Fruit fly (Drosophila melanogaster): ENCODE measurements around the gene m.

m gene

DNA sequence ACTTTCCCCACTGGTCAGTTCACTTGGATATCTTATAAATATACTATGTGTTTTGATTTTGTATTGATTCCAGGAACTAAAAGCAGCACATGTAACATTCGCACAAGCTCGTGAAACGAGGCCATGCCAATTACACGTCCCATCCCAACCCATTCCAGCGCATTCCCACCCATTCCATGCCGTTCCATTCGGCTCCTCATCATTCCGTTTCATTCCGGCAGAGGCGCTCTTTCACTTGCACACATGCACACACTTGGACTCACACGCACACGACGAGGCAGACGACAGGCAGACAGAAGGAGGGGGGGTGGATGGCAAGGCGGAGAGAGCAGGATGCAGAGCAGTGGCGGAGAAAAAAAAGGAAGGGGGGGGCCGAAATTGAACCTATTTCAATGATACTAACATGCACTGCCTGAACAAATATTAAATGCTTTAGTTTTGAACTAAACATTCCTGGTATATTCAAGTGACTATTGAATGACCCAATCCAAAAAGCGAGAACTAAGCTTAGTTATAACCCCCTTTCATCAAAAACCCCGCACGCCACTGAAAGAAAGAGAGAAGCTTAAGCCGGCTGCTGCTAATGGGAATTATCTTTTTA lies 22.0 kb downstream of the m start:
- TF ChIP-seq woc (GFP tag; optimal IDR thresholded peaks at IDR 0.05), result peak; percentile 84
- peak; percentile 96 for TF ChIP-seq HLH106 (tag; optimal IDR thresholded peaks at IDR 0.05)
- no peak for TF ChIP-seq Dif (GFP tag; optimal IDR thresholded peaks at IDR 0.05; ENCODE audit: partially characterized antibody)
- TF ChIP-seq ey (GFP tag; optimal IDR thresholded peaks at IDR 0.05), result peak; percentile 93
- TF ChIP-seq usp (GFP tag; optimal IDR thresholded peaks at IDR 0.05), result no peak
- no peak for TF ChIP-seq lola (GFP tag; optimal IDR thresholded peaks at IDR 0.05)
- peak; percentile 95 for TF ChIP-seq fru (GFP tag; optimal IDR thresholded peaks at IDR 0.05)
- peak; percentile 81 for TF ChIP-seq Hnf4 (GFP tag; optimal IDR thresholded peaks at IDR 0.05)
- TF ChIP-seq sage (GFP tag; optimal IDR thresholded peaks at IDR 0.05), result peak; percentile 65
- peak; percentile 43 for TF ChIP-seq brk (GFP tag; optimal IDR thresholded peaks at IDR 0.05)
- peak; percentile 93 for TF ChIP-seq OdsH (GFP tag; optimal IDR thresholded peaks at IDR 0.05)
- no peak for TF ChIP-seq pan (optimal IDR thresholded peaks at IDR 0.05)
- peak; percentile 60 for TF ChIP-seq Jra (GFP tag; optimal IDR thresholded peaks at IDR 0.05)
- no peak for TF ChIP-seq Abd-B (GFP tag; optimal IDR thresholded peaks at IDR 0.05)
- no peak for TF ChIP-seq sv (GFP tag; optimal IDR thresholded peaks at IDR 0.05)
- no peak for TF ChIP-seq Mio (GFP tag; optimal IDR thresholded peaks at IDR 0.05)
- no peak for TF ChIP-seq N (GFP tag; optimal IDR thresholded peaks at IDR 0.05)
- TF ChIP-seq GATAd (GFP tag; optimal IDR thresholded peaks at IDR 0.05), result peak; percentile 7
- no peak for TF ChIP-seq dl (GFP tag; optimal IDR thresholded peaks at IDR 0.05; ENCODE audit: insufficient read depth in 1 of 2, partially characterized antibody in 2 of 2)
- TF ChIP-seq rgr (GFP tag; optimal IDR thresholded peaks at IDR 0.05), result peak; percentile 93
- no peak for TF ChIP-seq Dfd (GFP tag; optimal IDR thresholded peaks at IDR 0.05)
- no peak for TF ChIP-seq CrebA (GFP tag; optimal IDR thresholded peaks at IDR 0.05; ENCODE audit: borderline replicate concordance)
- TF ChIP-seq h (GFP tag; optimal IDR thresholded peaks at IDR 0.05), result peak; percentile 94
- TF ChIP-seq jim (GFP tag; optimal IDR thresholded peaks at IDR 0.05), result no peak
- TF ChIP-seq Rel (GFP tag; optimal IDR thresholded peaks at IDR 0.05), result peak; percentile 35
- TF ChIP-seq Rel (tag; optimal IDR thresholded peaks at IDR 0.05), result peak; percentile 80
- TF ChIP-seq foxo (GFP tag; optimal IDR thresholded peaks at IDR 0.05), result peak in 1 of 2 experiments; percentile 96
- TF ChIP-seq CG9705 (GFP tag; optimal IDR thresholded peaks at IDR 0.05), result peak; percentile 93
- TF ChIP-seq br (GFP tag; optimal IDR thresholded peaks at IDR 0.05), result peak; percentile 91
- TF ChIP-seq Vsx2 (GFP tag; optimal IDR thresholded peaks at IDR 0.05; ENCODE audit: partially characterized antibody), result no peak
- TF ChIP-seq tai (GFP tag; optimal IDR thresholded peaks at IDR 0.05), result no peak
- TF ChIP-seq Sp1 (GFP tag; optimal IDR thresholded peaks at IDR 0.05), result peak; percentile 95
- no peak for TF ChIP-seq Hr83 (GFP tag; optimal IDR thresholded peaks at IDR 0.05; ENCODE audit: poor library complexity, severe bottlenecking)
- peak; percentile 88 for TF ChIP-seq psq (GFP tag; optimal IDR thresholded peaks at IDR 0.05)
- TF ChIP-seq Hr78 (GFP tag; optimal IDR thresholded peaks at IDR 0.05), result no peak
- peak; percentile 63 for TF ChIP-seq CG32264 (GFP tag; optimal IDR thresholded peaks at IDR 0.05)
- peak; percentile 95 for TF ChIP-seq dmrt93B (GFP tag; optimal IDR thresholded peaks at IDR 0.05)
- no peak for TF ChIP-seq Myc (optimal IDR thresholded peaks at IDR 0.05)
- peak; percentile 30 for TF ChIP-seq dsf (GFP tag; optimal IDR thresholded peaks at IDR 0.05; ENCODE audit: borderline replicate concordance)

dm6 chrX:11778734-11779220 lies 24.7 kb downstream of the m start, which contains the start of gene dy:
TSS of gene dy (minus strand) at chrX:11778784.
- TF ChIP-seq Hr78 (GFP tag; optimal IDR thresholded peaks at IDR 0.05) (no peak), Dfd (GFP tag; optimal IDR thresholded peaks at IDR 0.05) (peak; percentile 84)

DNA sequence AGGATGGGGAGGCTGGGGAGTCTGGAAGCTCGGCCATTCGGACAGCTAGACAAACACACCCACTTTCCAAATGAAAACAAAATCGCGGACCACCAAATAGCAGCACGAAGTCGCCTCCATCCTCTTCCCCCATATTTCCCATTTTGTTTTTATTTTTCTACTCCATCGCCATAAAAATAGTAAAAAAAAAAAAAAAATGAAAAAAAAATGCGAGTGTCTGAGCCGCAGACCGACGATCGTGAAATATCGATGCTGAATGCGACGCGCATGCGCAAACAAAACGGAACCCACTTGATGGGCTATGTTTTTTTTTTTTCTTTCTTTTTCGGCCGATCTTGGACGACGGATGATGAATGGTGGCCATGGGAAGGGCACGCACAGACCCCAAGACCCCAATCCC lies 30.9 kb downstream of the m start:
- TF ChIP-seq OdsH (GFP tag; optimal IDR thresholded peaks at IDR 0.05) (no peak), Sp1 (GFP tag; optimal IDR thresholded peaks at IDR 0.05) (no peak), Dif (GFP tag; optimal IDR thresholded peaks at IDR 0.05; ENCODE audit: partially characterized antibody) (no peak), jim (GFP tag; optimal IDR thresholded peaks at IDR 0.05) (no peak), usp (GFP tag; optimal IDR thresholded peaks at IDR 0.05) (no peak), Rel (GFP tag; optimal IDR thresholded peaks at IDR 0.05) (no peak), Rel (tag; optimal IDR thresholded peaks at IDR 0.05) (no peak), woc (GFP tag; optimal IDR thresholded peaks at IDR 0.05) (no peak), ey (GFP tag; optimal IDR thresholded peaks at IDR 0.05) (no peak), HLH106 (tag; optimal IDR thresholded peaks at IDR 0.05) (no peak)

All from whole organism, wandering third instar larva.